Worm (Caenorhabditis elegans) whole organism, dauer: ENCODE results near the gene dpy-9.

Experiments
- unc-62 ChIP-seq: sonication (generic microtip); optimal IDR thresholded peaks from 2 replicates; lab custom pipeline; 2017; ENCODE audit warnings: missing biosample characterization, missing genetic modification reagents, missing genetic modification characterization

The dpy-9 gene

ce11 chrIV:244843-245242 is 14.2 kb downstream of the dpy-9 start, which contains the start of gene aass-1:
Gene aass-1 (plus strand): TSS chrIV:245143.
- TF ChIP-seq unc-62 (GFP tag; lab: Kevin White, UChicago) = no peak

- no peak for TF ChIP-seq unc-62 (GFP tag; lab: Kevin White, UChicago)
These were observed 14.7 kb downstream of the dpy-9 start for ce11 chrIV:244278-244677.

ce11 chrIV:240257-240754 is 18.7 kb downstream of the dpy-9 start, which contains the start of the genes fnta-1 and cogc-8:
Gene fnta-1 (minus strand): TSS chrIV:240307.
Gene cogc-8 (plus strand): TSS chrIV:240451.
- no peak for TF ChIP-seq unc-62 (GFP tag; lab: Kevin White, UChicago)

- TF ChIP-seq unc-62 (GFP tag; lab: Kevin White, UChicago) = no peak
These were observed 21.7 kb downstream of the dpy-9 start, which contains the start of gene ints-13 for ce11 chrIV:237350-237749. Gene ints-13 (minus strand): TSS chrIV:237450.

ce11 chrIV:236138-236537 is 22.9 kb downstream of the dpy-9 start:
- TF ChIP-seq unc-62 (GFP tag; lab: Kevin White, UChicago) = no peak

ce11 chrIV:231673-232072 is 27.3 kb downstream of the dpy-9 start, which contains the start of gene gtf-2H1:
Gene gtf-2H1 (minus strand): TSS chrIV:231773.
- no peak for TF ChIP-seq unc-62 (GFP tag; lab: Kevin White, UChicago)

- TF ChIP-seq unc-62 (GFP tag; lab: Kevin White, UChicago) = no peak
These were observed 40.8 kb downstream of the dpy-9 start, which contains the start of gene prdx-6 for ce11 chrIV:218252-218651. Gene prdx-6 (plus strand): TSS chrIV:218552.

- no peak for TF ChIP-seq unc-62 (GFP tag; lab: Kevin White, UChicago)
These were observed 48.4 kb downstream of the dpy-9 start for ce11 chrIV:210591-210990.

ce11 chrIV:207885-208284 is 51.1 kb downstream of the dpy-9 start, which contains the start of gene Y38C1AA.1:
Gene Y38C1AA.1 (plus strand): TSS chrIV:208185.
- TF ChIP-seq unc-62 (GFP tag; lab: Kevin White, UChicago) = no peak
